Worm (Caenorhabditis elegans): Measurements from ENCODE around the gene pqn-13.

Gene pqn-13

DNA sequence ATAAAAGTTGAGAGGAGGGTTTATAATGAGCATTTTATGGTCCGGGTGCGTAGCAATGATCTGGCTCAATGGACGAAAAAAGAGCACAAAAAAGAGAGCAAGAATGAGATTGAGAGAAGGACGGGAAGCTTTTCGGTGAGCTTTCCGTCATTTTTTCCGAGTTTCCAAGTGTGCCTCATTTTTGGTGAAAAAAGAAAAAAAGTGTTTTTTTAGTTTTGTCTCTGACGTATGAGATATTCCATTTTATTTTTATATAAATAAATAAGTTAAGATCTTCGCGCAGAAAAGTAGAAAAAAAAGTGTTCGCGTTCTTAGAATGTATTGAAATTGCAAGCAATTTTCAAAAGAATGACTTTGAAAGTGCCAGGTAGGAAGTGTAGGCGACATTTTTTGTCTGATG, 55.9 kb downstream of the pqn-13 start, which contains the start of gene memb-2:
TSS of gene memb-2 (minus strand) at position 101 of the 400 bp plus-strand sequence.
- TF ChIP-seq him-1 (tag; optimal IDR thresholded peaks at IDR 0.05) (no peak), unc-62 (GFP tag; optimal IDR thresholded peaks at IDR 0.05) (no peak), ceh-58 (GFP tag; IDR thresholded peaks at IDR 0.05) (no peak), snpc-3.4 (tag; optimal IDR thresholded peaks at IDR 0.05) (no peak), nhr-80 (tag; optimal IDR thresholded peaks at IDR 0.05) (no peak), dpff-1 (tag; optimal IDR thresholded peaks at IDR 0.05) (no peak), B0035.1 (tag; optimal IDR thresholded peaks at IDR 0.05) (no peak), F37B4.10 (GFP tag; IDR thresholded peaks at IDR 0.05) (no peak), rcor-1 (GFP tag; IDR thresholded peaks at IDR 0.05) (no peak), mxl-1 (tag; optimal IDR thresholded peaks at IDR 0.05) (no peak), attf-3 (GFP tag; conservative IDR thresholded peaks at IDR 0.05) (no peak), F22D6.2 (tag; optimal IDR thresholded peaks at IDR 0.05) (no peak), snpc-4 (GFP tag; optimal IDR thresholded peaks at IDR 0.05) (no peak), snpc-4 (tag; optimal IDR thresholded peaks at IDR 0.05) (no peak), pbrm-1 (GFP tag; IDR thresholded peaks at IDR 0.05) (no peak), hmg-1.2 (GFP tag; IDR thresholded peaks at IDR 0.05) (no peak), tbp1 (GFP tag; optimal IDR thresholded peaks at IDR 0.05) (no peak), ets-4 (GFP tag; optimal IDR thresholded peaks at IDR 0.05) (no peak), fkh-3 (tag; optimal IDR thresholded peaks at IDR 0.05) (no peak), nhr-27 (tag; optimal IDR thresholded peaks at IDR 0.05) (no peak)

All from whole organism, young adult.